Worm (Caenorhabditis elegans): ENCODE data around the gene ntp-1.

Gene ntp-1

ce11 chrIV:7790151-7790691, 4.4 kb downstream of the ntp-1 start:
- no peak for TF ChIP-seq ceh-9 (tag; optimal IDR thresholded peaks at IDR 0.05)

- TF ChIP-seq nhr-43 (tag; optimal IDR thresholded peaks at IDR 0.05; ENCODE audit: poor library complexity, severe bottlenecking) = peak; percentile 16
- peak; percentile 74 for TF ChIP-seq pha-4 (tag; optimal IDR thresholded peaks at IDR 0.05)
- peak; percentile 46 for TF ChIP-seq lsy-12 (tag; optimal IDR thresholded peaks at IDR 0.05)
- TF ChIP-seq hmg-11 (tag; optimal IDR thresholded peaks at IDR 0.05) = peak; percentile 32
- peak; percentile 70 for TF ChIP-seq lin-39 (tag; optimal IDR thresholded peaks at IDR 0.05)
- TF ChIP-seq pqm-1 (tag; optimal IDR thresholded peaks at IDR 0.05) = peak; percentile 17
- TF ChIP-seq mml-1 (tag; optimal IDR thresholded peaks at IDR 0.05) = no peak
- peak; percentile 43 for TF ChIP-seq nhr-25 (tag; optimal IDR thresholded peaks at IDR 0.05)
- no peak for TF ChIP-seq nhr-67 (tag; optimal IDR thresholded peaks at IDR 0.05)
- peak; percentile 32 for TF ChIP-seq egl-5 (tag; optimal IDR thresholded peaks at IDR 0.05)
- peak; percentile 64 for TF ChIP-seq ztf-4 (tag; optimal IDR thresholded peaks at IDR 0.05)
- TF ChIP-seq egl-27 (tag; optimal IDR thresholded peaks at IDR 0.05) = no peak
- TF ChIP-seq nhr-77 (tag; optimal IDR thresholded peaks at IDR 0.05) = no peak
- TF ChIP-seq lin-15B (tag; optimal IDR thresholded peaks at IDR 0.05) = peak; percentile 41
- peak; percentile 48 for TF ChIP-seq elt-2 (tag; optimal IDR thresholded peaks at IDR 0.05)
- no peak for TF ChIP-seq nhr-28 (tag; optimal IDR thresholded peaks at IDR 0.05)
- no peak for TF ChIP-seq nhr-12 (tag; optimal IDR thresholded peaks at IDR 0.05)
- peak; percentile 95 for TF ChIP-seq ama-1 (optimal IDR thresholded peaks at IDR 0.05)
- no peak for TF ChIP-seq skn-1 (tag; optimal IDR thresholded peaks at IDR 0.05)
- peak; percentile 8 for TF ChIP-seq jun-1 (tag; optimal IDR thresholded peaks at IDR 0.05)
- TF ChIP-seq nfya-1 (tag; optimal IDR thresholded peaks at IDR 0.05; ENCODE audit: insufficient read depth) = peak; percentile 66
These were observed 5.1 kb downstream of the ntp-1 start, which contains the start of gene imp-3 for ce11 chrIV:7789521-7789949. TSS of gene imp-3 (minus strand) at chrIV:7789613.

ce11 chrIV:7785506-7786065, 9.0 kb downstream of the ntp-1 start, which contains the start of gene tag-322:
TSS of gene tag-322 (minus strand) at chrIV:7785556.
- peak; percentile 17 for TF ChIP-seq lsy-12 (tag; optimal IDR thresholded peaks at IDR 0.05)
- peak; percentile 47 for TF ChIP-seq hmg-11 (tag; optimal IDR thresholded peaks at IDR 0.05)
- TF ChIP-seq nhr-25 (tag; optimal IDR thresholded peaks at IDR 0.05) = peak; percentile 9
- peak; percentile 22 for TF ChIP-seq egl-5 (tag; optimal IDR thresholded peaks at IDR 0.05)
- TF ChIP-seq nhr-43 (tag; optimal IDR thresholded peaks at IDR 0.05; ENCODE audit: poor library complexity, severe bottlenecking) = peak; percentile 35
- peak; percentile 75 for TF ChIP-seq nhr-23 (tag; optimal IDR thresholded peaks at IDR 0.05)
- no peak for TF ChIP-seq ztf-4 (tag; optimal IDR thresholded peaks at IDR 0.05)
- TF ChIP-seq ceh-9 (tag; optimal IDR thresholded peaks at IDR 0.05) = no peak
- peak; percentile 84 for TF ChIP-seq lin-15B (tag; optimal IDR thresholded peaks at IDR 0.05)
- TF ChIP-seq lin-39 (tag; optimal IDR thresholded peaks at IDR 0.05) = no peak
- no peak for TF ChIP-seq mml-1 (tag; optimal IDR thresholded peaks at IDR 0.05)
- no peak for TF ChIP-seq mdl-1 (tag; optimal IDR thresholded peaks at IDR 0.05)
- TF ChIP-seq skn-1 (tag; optimal IDR thresholded peaks at IDR 0.05) = peak; percentile 40
- peak; percentile 22 for TF ChIP-seq elt-2 (tag; optimal IDR thresholded peaks at IDR 0.05)
- TF ChIP-seq nhr-28 (tag; optimal IDR thresholded peaks at IDR 0.05) = no peak
- peak; percentile 38 for TF ChIP-seq snpc-4 (tag; optimal IDR thresholded peaks at IDR 0.05)
- peak; percentile 67 for TF ChIP-seq nfya-1 (tag; optimal IDR thresholded peaks at IDR 0.05; ENCODE audit: insufficient read depth)
- TF ChIP-seq fkh-10 (GFP tag; optimal IDR thresholded peaks at IDR 0.05) = no peak
- no peak for TF ChIP-seq egl-27 (tag; optimal IDR thresholded peaks at IDR 0.05)
- no peak for TF ChIP-seq unc-62 (GFP tag; optimal IDR thresholded peaks at IDR 0.05)
- TF ChIP-seq pha-4 (tag; optimal IDR thresholded peaks at IDR 0.05) = peak; percentile 80
- peak; percentile 1 for TF ChIP-seq jun-1 (tag; optimal IDR thresholded peaks at IDR 0.05)
- TF ChIP-seq ceh-28 (tag; optimal IDR thresholded peaks at IDR 0.05) = peak; percentile 3
- no peak for TF ChIP-seq ceh-16 (tag; optimal IDR thresholded peaks at IDR 0.05)
- TF ChIP-seq R02D3.7 (tag; optimal IDR thresholded peaks at IDR 0.05) = peak; percentile 55
- TF ChIP-seq eor-1 (tag; optimal IDR thresholded peaks at IDR 0.05) = no peak
- no peak for TF ChIP-seq nhr-76 (tag; optimal IDR thresholded peaks at IDR 0.05)
- TF ChIP-seq elt-1 (tag; optimal IDR thresholded peaks at IDR 0.05) = no peak
- peak; percentile 47 for TF ChIP-seq pqm-1 (tag; optimal IDR thresholded peaks at IDR 0.05)

- no peak for TF ChIP-seq mdl-1 (tag; optimal IDR thresholded peaks at IDR 0.05)
- peak; percentile 68 for TF ChIP-seq elt-2 (tag; optimal IDR thresholded peaks at IDR 0.05)
- TF ChIP-seq hmg-11 (tag; optimal IDR thresholded peaks at IDR 0.05) = no peak
- no peak for TF ChIP-seq pqm-1 (tag; optimal IDR thresholded peaks at IDR 0.05)
- peak; percentile 6 for TF ChIP-seq jun-1 (tag; optimal IDR thresholded peaks at IDR 0.05)
These were observed 10.7 kb downstream of the ntp-1 start, which contains the start of gene tag-321 for ce11 chrIV:7783801-7784411. TSS of gene tag-321 (minus strand) at chrIV:7783851.
